Worm (Caenorhabditis elegans): ENCODE data around the gene rpb-8.

The rpb-8 gene

DNA sequence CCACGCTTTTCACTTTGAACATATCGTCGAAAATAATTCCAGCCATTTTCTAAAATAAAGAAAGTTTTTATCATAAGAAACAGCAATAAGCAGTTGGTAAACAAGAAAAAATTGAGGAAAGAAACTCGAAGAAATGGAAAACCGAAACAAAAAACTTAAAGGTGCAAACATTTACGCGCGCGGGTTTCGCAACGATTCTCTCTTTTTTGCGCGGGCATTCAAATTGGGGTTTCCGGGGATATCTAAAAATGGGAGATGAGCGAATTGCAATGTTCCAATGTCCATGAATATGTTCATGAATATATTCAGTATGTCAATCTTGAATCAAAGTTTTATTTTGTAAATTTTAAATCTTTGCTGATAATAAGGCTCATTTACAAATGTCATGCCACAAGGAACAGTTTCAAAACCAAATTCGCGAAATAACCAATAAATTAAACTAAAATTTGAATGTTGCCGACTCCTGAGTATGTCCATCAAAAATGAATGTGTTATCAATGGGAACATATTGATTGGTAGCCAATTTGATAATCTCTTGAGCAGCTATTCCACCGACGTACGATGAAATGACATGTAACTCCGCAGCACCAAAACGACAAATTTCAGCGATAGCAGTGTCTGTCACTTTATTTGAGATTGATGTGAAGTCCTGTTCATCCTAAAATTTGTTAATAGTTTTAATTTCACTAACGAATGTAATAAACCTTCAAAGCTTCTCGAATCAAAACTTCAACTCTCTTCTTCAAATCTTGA, at the start of gene rpb-8:
Gene rpb-8, minus strand, starts transcription at position 49 of the 753 bp plus-strand sequence.
- TF ChIP-seq cog-1 (tag; optimal IDR thresholded peaks at IDR 0.05) (no peak), T22C8.4 (GFP tag; IDR thresholded peaks at IDR 0.05) (no peak), ztf-29 (GFP tag; IDR thresholded peaks at IDR 0.05) (no peak), med-1 (GFP tag; optimal IDR thresholded peaks at IDR 0.05; ENCODE audit: insufficient read depth) (no peak), ztf-23 (GFP tag; IDR thresholded peaks at IDR 0.05) (no peak), flt-1 (GFP tag; IDR thresholded peaks at IDR 0.05) (no peak), tab-1 (GFP tag; IDR thresholded peaks at IDR 0.05) (no peak), klf-2 (GFP tag; conservative IDR thresholded peaks at IDR 0.05) (no peak), ref-1 (GFP tag; conservative IDR thresholded peaks at IDR 0.05) (no peak)

DNA sequence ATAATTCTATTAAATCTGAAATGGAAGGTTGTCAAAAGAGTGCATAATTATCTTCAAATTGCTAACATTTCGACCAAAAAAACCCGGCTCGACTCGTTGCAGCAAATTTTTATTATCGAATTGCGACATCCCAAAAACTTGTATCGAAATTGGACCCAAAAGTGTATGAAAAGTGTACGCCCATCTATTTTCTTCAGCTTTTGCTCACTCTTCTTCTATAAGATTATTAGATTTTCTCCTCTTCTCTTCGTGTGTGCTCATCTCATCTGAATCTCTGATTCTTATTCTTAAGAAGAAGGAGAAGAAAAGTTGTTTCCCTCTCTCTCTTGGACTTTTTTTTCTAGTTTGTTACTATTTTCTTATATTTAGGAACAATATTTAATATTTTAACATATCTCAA, 49.4 kb upstream of the rpb-8 start:
- TF ChIP-seq ztf-23 (GFP tag; IDR thresholded peaks at IDR 0.05), result no peak
- no peak for TF ChIP-seq tab-1 (GFP tag; IDR thresholded peaks at IDR 0.05)
- TF ChIP-seq klf-2 (GFP tag; conservative IDR thresholded peaks at IDR 0.05), result no peak
- no peak for TF ChIP-seq ztf-29 (GFP tag; IDR thresholded peaks at IDR 0.05)
- no peak for TF ChIP-seq ref-1 (GFP tag; conservative IDR thresholded peaks at IDR 0.05)
- TF ChIP-seq T22C8.4 (GFP tag; IDR thresholded peaks at IDR 0.05), result no peak
- TF ChIP-seq flt-1 (GFP tag; IDR thresholded peaks at IDR 0.05), result no peak
- no peak for TF ChIP-seq med-1 (GFP tag; optimal IDR thresholded peaks at IDR 0.05; ENCODE audit: insufficient read depth)
- no peak for TF ChIP-seq cog-1 (tag; optimal IDR thresholded peaks at IDR 0.05)

DNA sequence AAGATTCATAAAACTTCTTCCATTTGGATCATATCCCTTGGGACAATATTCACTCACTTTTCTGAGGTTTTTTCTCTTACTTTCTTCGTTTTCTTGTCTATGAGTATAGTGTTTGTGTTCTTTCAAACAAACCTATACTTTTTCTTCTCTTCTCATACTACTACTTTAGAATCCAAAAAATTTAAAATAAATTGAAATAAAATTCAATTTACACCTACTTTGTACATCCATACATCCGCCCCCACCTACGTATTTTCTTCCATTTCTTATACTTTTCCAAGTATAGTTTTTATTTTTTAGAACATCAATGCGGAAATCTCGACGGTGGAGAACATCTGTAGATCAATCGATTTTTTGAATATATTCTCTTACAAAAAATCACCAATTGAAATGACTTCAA, 47.5 kb upstream of the rpb-8 start, which contains the start of gene nca-2:
Gene nca-2, plus strand, starts transcription at position 301 of the 400 bp plus-strand sequence.
- no peak for TF ChIP-seq flt-1 (GFP tag; IDR thresholded peaks at IDR 0.05)
- no peak for TF ChIP-seq cog-1 (tag; optimal IDR thresholded peaks at IDR 0.05)
- TF ChIP-seq tab-1 (GFP tag; IDR thresholded peaks at IDR 0.05), result no peak
- TF ChIP-seq ztf-29 (GFP tag; IDR thresholded peaks at IDR 0.05), result no peak
- TF ChIP-seq ztf-23 (GFP tag; IDR thresholded peaks at IDR 0.05), result no peak
- no peak for TF ChIP-seq klf-2 (GFP tag; conservative IDR thresholded peaks at IDR 0.05)
- TF ChIP-seq ref-1 (GFP tag; conservative IDR thresholded peaks at IDR 0.05), result no peak
- no peak for TF ChIP-seq T22C8.4 (GFP tag; IDR thresholded peaks at IDR 0.05)
- TF ChIP-seq med-1 (GFP tag; optimal IDR thresholded peaks at IDR 0.05; ENCODE audit: insufficient read depth), result no peak

DNA sequence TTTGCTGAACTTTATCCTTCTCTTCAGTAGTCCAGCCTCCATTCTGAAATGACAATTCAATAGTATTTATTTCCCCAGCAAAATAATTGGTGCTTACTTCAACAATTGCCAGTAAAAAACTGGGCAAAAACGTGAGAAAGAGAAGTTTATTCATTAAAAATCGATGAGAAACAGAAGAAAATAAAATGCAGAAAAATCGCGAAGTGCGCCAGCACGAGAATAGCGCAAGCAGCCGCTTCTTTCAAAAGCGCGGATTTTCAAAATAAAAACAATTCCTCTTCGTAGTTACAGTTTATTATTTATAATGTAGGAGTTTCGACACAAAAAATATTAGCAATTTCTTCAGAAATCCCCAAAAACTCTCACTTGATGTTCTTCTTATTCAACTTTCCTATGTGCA, 45.1 kb upstream of the rpb-8 start, which contains the start of gene C27F2.9:
Gene C27F2.9, minus strand, starts transcription at position 159 of the 400 bp plus-strand sequence.
- TF ChIP-seq ref-1 (GFP tag; conservative IDR thresholded peaks at IDR 0.05), result no peak
- 0 out of 2 replicates have a peak, but pooled peaks have one; percentile 22 for TF ChIP-seq tab-1 (GFP tag; IDR thresholded peaks at IDR 0.05)
- peak; percentile 76 for TF ChIP-seq flt-1 (GFP tag; IDR thresholded peaks at IDR 0.05)
- no peak for TF ChIP-seq ztf-29 (GFP tag; IDR thresholded peaks at IDR 0.05)
- peak; percentile 61; the same call in 1 of the 2 replicates for TF ChIP-seq ztf-23 (GFP tag; IDR thresholded peaks at IDR 0.05)
- no peak for TF ChIP-seq klf-2 (GFP tag; conservative IDR thresholded peaks at IDR 0.05)
- TF ChIP-seq T22C8.4 (GFP tag; IDR thresholded peaks at IDR 0.05), result 0 out of 2 replicates have a peak, but pooled peaks have one; percentile 27
- peak; percentile 1 for TF ChIP-seq med-1 (GFP tag; optimal IDR thresholded peaks at IDR 0.05; ENCODE audit: insufficient read depth)

DNA sequence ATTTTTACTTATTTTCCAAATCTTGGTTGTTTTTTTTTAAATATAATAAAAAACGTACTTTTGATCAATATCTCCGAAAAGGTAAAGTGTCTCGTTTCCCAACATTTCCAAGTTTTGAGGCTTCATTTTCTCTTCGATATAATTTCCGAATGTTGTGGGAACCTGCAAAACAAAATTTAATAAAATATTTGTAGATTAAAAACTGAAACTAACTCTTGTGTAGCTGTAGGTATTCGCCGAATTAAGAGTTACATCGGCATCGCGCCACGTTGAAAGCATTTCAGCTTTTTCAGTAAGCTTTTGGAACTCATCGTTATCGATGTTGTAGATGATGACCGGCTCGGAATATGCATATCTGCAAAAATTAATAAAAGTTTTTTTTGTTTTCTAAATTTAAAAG, 44.6 kb upstream of the rpb-8 start, which contains the start of gene vps-22:
Gene vps-22, minus strand, starts transcription at position 101 of the 400 bp plus-strand sequence.
- TF ChIP-seq ztf-29 (GFP tag; IDR thresholded peaks at IDR 0.05) (no peak), ref-1 (GFP tag; conservative IDR thresholded peaks at IDR 0.05) (no peak), klf-2 (GFP tag; conservative IDR thresholded peaks at IDR 0.05) (no peak), ztf-23 (GFP tag; IDR thresholded peaks at IDR 0.05) (no peak), cog-1 (tag; optimal IDR thresholded peaks at IDR 0.05) (no peak), T22C8.4 (GFP tag; IDR thresholded peaks at IDR 0.05) (no peak), flt-1 (GFP tag; IDR thresholded peaks at IDR 0.05) (no peak), tab-1 (GFP tag; IDR thresholded peaks at IDR 0.05) (no peak), med-1 (GFP tag; optimal IDR thresholded peaks at IDR 0.05; ENCODE audit: insufficient read depth) (no peak)

DNA sequence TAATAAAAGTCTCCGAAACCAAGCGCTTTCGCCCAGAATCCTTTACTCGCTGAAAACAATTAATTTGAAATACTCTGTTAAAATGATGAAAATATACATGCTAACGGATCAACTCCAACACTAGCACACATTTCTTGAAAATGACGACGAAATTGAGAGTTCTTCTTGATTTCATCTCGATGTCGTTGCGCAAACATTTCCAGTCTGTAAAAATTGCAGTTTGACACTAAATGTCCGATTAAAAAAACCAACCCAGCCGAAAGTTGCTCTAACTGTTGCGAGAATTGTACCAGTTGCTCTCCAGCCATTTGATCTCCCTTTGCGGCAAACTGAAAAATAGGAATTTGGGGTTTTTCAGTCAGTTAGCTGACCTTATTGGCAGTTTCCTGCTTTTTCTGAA, 43.5 kb upstream of the rpb-8 start:
- TF ChIP-seq cog-1 (tag; optimal IDR thresholded peaks at IDR 0.05) (no peak), ztf-29 (GFP tag; IDR thresholded peaks at IDR 0.05) (no peak), tab-1 (GFP tag; IDR thresholded peaks at IDR 0.05) (no peak), med-1 (GFP tag; optimal IDR thresholded peaks at IDR 0.05; ENCODE audit: insufficient read depth) (no peak)

DNA sequence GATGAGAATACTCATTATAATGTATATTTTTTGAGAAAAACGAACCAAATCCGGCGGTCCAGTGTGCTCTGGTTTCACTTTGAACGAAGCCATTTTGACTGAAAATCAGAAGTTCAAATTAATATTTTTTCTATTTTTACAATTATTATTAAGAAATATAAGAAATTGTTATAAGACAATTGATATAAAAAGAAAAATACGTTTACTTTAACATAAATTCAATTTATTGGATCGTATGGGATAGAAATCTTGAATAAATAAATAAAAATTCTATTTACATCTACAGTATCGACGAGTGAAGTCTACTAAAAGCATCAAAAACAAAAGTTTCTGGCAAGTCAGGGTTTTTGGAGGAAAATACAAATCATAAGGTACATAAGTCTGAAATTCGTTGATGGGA, 42.4 kb upstream of the rpb-8 start, which contains the start of gene C27F2.4:
Gene C27F2.4, minus strand, starts transcription at position 101 of the 400 bp plus-strand sequence.
- no peak for TF ChIP-seq ztf-23 (GFP tag; IDR thresholded peaks at IDR 0.05)
- no peak for TF ChIP-seq ztf-29 (GFP tag; IDR thresholded peaks at IDR 0.05)
- no peak for TF ChIP-seq ref-1 (GFP tag; conservative IDR thresholded peaks at IDR 0.05)
- TF ChIP-seq tab-1 (GFP tag; IDR thresholded peaks at IDR 0.05), result no peak
- no peak for TF ChIP-seq T22C8.4 (GFP tag; IDR thresholded peaks at IDR 0.05)
- TF ChIP-seq klf-2 (GFP tag; conservative IDR thresholded peaks at IDR 0.05), result no peak
- no peak for TF ChIP-seq flt-1 (GFP tag; IDR thresholded peaks at IDR 0.05)
- no peak for TF ChIP-seq cog-1 (tag; optimal IDR thresholded peaks at IDR 0.05)
- TF ChIP-seq med-1 (GFP tag; optimal IDR thresholded peaks at IDR 0.05; ENCODE audit: insufficient read depth), result no peak

DNA sequence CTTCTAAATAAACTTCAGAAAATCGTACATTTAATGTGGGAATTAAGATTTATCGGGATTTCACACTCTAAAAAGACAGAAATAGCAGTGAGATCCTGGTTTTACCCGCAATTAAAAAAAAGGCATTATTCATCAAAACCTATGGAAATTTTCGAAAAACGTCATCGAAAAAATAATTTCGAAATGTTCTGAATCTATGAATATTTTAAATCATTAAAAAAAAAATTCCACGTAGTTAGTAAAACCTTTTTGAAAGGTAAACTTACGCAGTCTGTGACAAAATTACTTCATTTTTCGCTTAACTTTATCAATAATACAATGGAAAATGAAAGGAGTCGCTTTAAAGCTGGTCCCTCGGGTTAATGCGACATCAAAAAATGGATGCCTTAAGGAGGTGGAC, 38.8 kb upstream of the rpb-8 start, which contains the start of gene C26E6.1:
Gene C26E6.1, plus strand, starts transcription at position 301 of the 400 bp plus-strand sequence.
- TF ChIP-seq cog-1 (tag; optimal IDR thresholded peaks at IDR 0.05), result no peak
- TF ChIP-seq ref-1 (GFP tag; conservative IDR thresholded peaks at IDR 0.05), result no peak
- no peak for TF ChIP-seq T22C8.4 (GFP tag; IDR thresholded peaks at IDR 0.05)
- TF ChIP-seq flt-1 (GFP tag; IDR thresholded peaks at IDR 0.05), result no peak
- TF ChIP-seq klf-2 (GFP tag; conservative IDR thresholded peaks at IDR 0.05), result no peak
- TF ChIP-seq tab-1 (GFP tag; IDR thresholded peaks at IDR 0.05), result no peak
- TF ChIP-seq med-1 (GFP tag; optimal IDR thresholded peaks at IDR 0.05; ENCODE audit: insufficient read depth), result no peak
- TF ChIP-seq ztf-29 (GFP tag; IDR thresholded peaks at IDR 0.05), result no peak
- TF ChIP-seq ztf-23 (GFP tag; IDR thresholded peaks at IDR 0.05), result no peak

DNA sequence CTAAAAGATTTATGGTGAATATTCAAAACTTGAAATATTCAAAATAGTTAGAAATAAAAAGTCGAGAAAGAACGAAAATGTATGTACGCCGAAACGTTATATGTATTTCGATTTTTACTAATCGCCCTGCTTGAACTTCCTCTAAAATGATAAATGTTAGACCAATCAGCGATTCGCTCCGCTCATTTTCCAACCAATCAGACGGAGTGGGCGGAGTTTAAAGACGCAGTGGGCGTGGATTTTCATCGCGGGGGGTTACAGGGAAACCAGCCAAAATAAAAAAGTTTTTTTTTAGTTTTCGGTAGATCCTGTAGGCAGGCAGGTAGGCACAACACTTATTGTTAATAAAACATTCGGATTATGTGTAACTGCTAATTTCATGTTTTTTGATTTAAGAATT, 35.2 kb upstream of the rpb-8 start:
- TF ChIP-seq med-1 (GFP tag; optimal IDR thresholded peaks at IDR 0.05; ENCODE audit: insufficient read depth), result no peak
- TF ChIP-seq cog-1 (tag; optimal IDR thresholded peaks at IDR 0.05), result no peak
- no peak for TF ChIP-seq ref-1 (GFP tag; conservative IDR thresholded peaks at IDR 0.05)
- no peak for TF ChIP-seq flt-1 (GFP tag; IDR thresholded peaks at IDR 0.05)
- no peak for TF ChIP-seq ztf-29 (GFP tag; IDR thresholded peaks at IDR 0.05)
- no peak for TF ChIP-seq T22C8.4 (GFP tag; IDR thresholded peaks at IDR 0.05)
- TF ChIP-seq ztf-23 (GFP tag; IDR thresholded peaks at IDR 0.05), result no peak
- TF ChIP-seq klf-2 (GFP tag; conservative IDR thresholded peaks at IDR 0.05), result no peak
